Fruit fly (Drosophila melanogaster): ENCODE measurements around the gene CG4669.

CG4669 gene

dm6 chr3L:5248863-5249262 lies 14.6 kb downstream of the CG4669 start (continued):
- peak; percentile 43 for TF ChIP-seq oc (tag; optimal IDR thresholded peaks at IDR 0.05)
- TF ChIP-seq Doc2 (GFP tag; IDR thresholded peaks at IDR 0.05), result no peak
- peak; percentile 41 for TF ChIP-seq Ets65A (GFP tag)
- TF ChIP-seq CG34376 (GFP tag; optimal IDR thresholded peaks at IDR 0.05), result no peak
- TF ChIP-seq CG10654 (GFP tag; optimal IDR thresholded peaks at IDR 0.05), result no peak
- TF ChIP-seq CG30403 (GFP tag; optimal IDR thresholded peaks at IDR 0.05), result peak; percentile 4
- no peak for TF ChIP-seq CG13624 (GFP tag; optimal IDR thresholded peaks at IDR 0.05)
- no peak; the same call in 1 of the 2 replicates for TF ChIP-seq CG14014 (GFP tag; IDR thresholded peaks at IDR 0.05)
- no peak for TF ChIP-seq CG18476 (GFP tag; optimal IDR thresholded peaks at IDR 0.05)
- peak; percentile 85 for TF ChIP-seq CG11504 (tag; optimal IDR thresholded peaks at IDR 0.05)
- TF ChIP-seq CG8388 (GFP tag; optimal IDR thresholded peaks at IDR 0.05), result no peak
- no peak for TF ChIP-seq ro (GFP tag; IDR thresholded peaks at IDR 0.05)
- no peak for TF ChIP-seq Dip3 (GFP tag; optimal IDR thresholded peaks at IDR 0.05)
- TF ChIP-seq CG8089 (GFP tag; optimal IDR thresholded peaks at IDR 0.05), result peak; percentile 26
- no peak for TF ChIP-seq tio (GFP tag; optimal IDR thresholded peaks at IDR 0.05)
- TF ChIP-seq CG42726 (GFP tag; IDR thresholded peaks at IDR 0.05; ENCODE audit: partially characterized antibody), result no peak
- TF ChIP-seq psq (GFP tag; optimal IDR thresholded peaks at IDR 0.05), result no peak
- no peak for TF ChIP-seq bigmax (GFP tag; optimal IDR thresholded peaks at IDR 0.05)
- no peak for TF ChIP-seq tup (GFP tag; optimal IDR thresholded peaks at IDR 0.05)
- TF ChIP-seq trh (GFP tag; optimal IDR thresholded peaks at IDR 0.05), result peak; percentile 32
- no peak for TF ChIP-seq pan (optimal IDR thresholded peaks at IDR 0.05)
- TF ChIP-seq pan (GFP tag; optimal IDR thresholded peaks at IDR 0.05 in 1 of 2, IDR thresholded peaks at IDR 0.05 in 1 of 2), result peak in 1 of 2 experiments; percentile 57
- no peak for TF ChIP-seq CG10462 (GFP tag; optimal IDR thresholded peaks at IDR 0.05)
- TF ChIP-seq CG2875 (GFP tag; optimal IDR thresholded peaks at IDR 0.05), result no peak
- TF ChIP-seq ssp (GFP tag; IDR thresholded peaks at IDR 0.05), result peak; percentile 34; the same call in 1 of the 2 replicates
- TF ChIP-seq CG4854 (GFP tag; optimal IDR thresholded peaks at IDR 0.05), result no peak
- peak; percentile 8 for TF ChIP-seq Side (GFP tag; optimal IDR thresholded peaks at IDR 0.05)
- TF ChIP-seq dimm (GFP tag; IDR thresholded peaks at IDR 0.05), result peak; percentile 41; the same call in 1 of the 2 replicates
- TF ChIP-seq tgo (GFP tag; IDR thresholded peaks at IDR 0.05), result 0 out of 3 replicates have a peak, but pooled peaks have one; percentile 34
- no peak for TF ChIP-seq CG17802 (tag; optimal IDR thresholded peaks at IDR 0.05)
- no peak for TF ChIP-seq zfh2 (GFP tag; optimal IDR thresholded peaks at IDR 0.05)
- no peak for TF ChIP-seq gcm (GFP tag; optimal IDR thresholded peaks at IDR 0.05)
- TF ChIP-seq zfh1 (GFP tag; IDR thresholded peaks at IDR 0.05), result peak; percentile 51; the same call in 1 of the 3 replicates
- no peak for TF ChIP-seq CG6791 (GFP tag; IDR thresholded peaks at IDR 0.05; ENCODE audit: partially characterized antibody)
- TF ChIP-seq Sry-β (GFP tag; optimal IDR thresholded peaks at IDR 0.05), result no peak
- TF ChIP-seq Adf1 (GFP tag; IDR thresholded peaks at IDR 0.05), result no peak
- peak; percentile 38; the same call in 1 of the 3 replicates for TF ChIP-seq gce (GFP tag; IDR thresholded peaks at IDR 0.05)
- TF ChIP-seq CG6254 (GFP tag; optimal IDR thresholded peaks at IDR 0.05), result peak; percentile 66
- TF ChIP-seq CG10979 (tag; optimal IDR thresholded peaks at IDR 0.05), result no peak
- TF ChIP-seq Elba2 (GFP tag; optimal IDR thresholded peaks at IDR 0.05), result no peak
- TF ChIP-seq CG4360 (GFP tag; IDR thresholded peaks at IDR 0.05), result no peak
- peak; percentile 47 for TF ChIP-seq ind (GFP tag; optimal IDR thresholded peaks at IDR 0.05)
- peak; percentile 66; the same call in 1 of the 2 replicates for TF ChIP-seq wor (GFP tag; IDR thresholded peaks at IDR 0.05)
- TF ChIP-seq Gsc (GFP tag; IDR thresholded peaks at IDR 0.05), result 0 out of 2 replicates have a peak, but pooled peaks have one; percentile 18
- TF ChIP-seq CG16813 (GFP tag; IDR thresholded peaks at IDR 0.05; ENCODE audit: partially characterized antibody), result no peak
- no peak for TF ChIP-seq CG10274 (GFP tag; optimal IDR thresholded peaks at IDR 0.05)
- peak; percentile 25; the same call in 1 of the 3 replicates for TF ChIP-seq B-H1 (GFP tag; IDR thresholded peaks at IDR 0.05)
- TF ChIP-seq BtbVII (GFP tag; optimal IDR thresholded peaks at IDR 0.05), result no peak
- no peak for TF ChIP-seq exex (tag; optimal IDR thresholded peaks at IDR 0.05)
- no peak; the same call in 2 of the 3 replicates for TF ChIP-seq CG11560 (tag; IDR thresholded peaks at IDR 0.05)
- TF ChIP-seq CG10366 (GFP tag; IDR thresholded peaks at IDR 0.05), result peak; percentile 28; the same call in 1 of the 2 replicates
- no peak for TF ChIP-seq CG2199 (GFP tag; IDR thresholded peaks at IDR 0.05)

Data from whole organism, embryonic.